Worm (Caenorhabditis elegans) whole organism, L4 larva: ENCODE measurements around the gene pak-2.

ENCODE experiments used
- ceh-82 ChIP-seq: sonication (generic microtip); optimal IDR thresholded peaks from 2 replicates; lab custom pipeline; 2017; ENCODE audit warnings: missing biosample characterization, missing genetic modification characterization
- lin-13 ChIP-seq: fragments of 150-350 bp; optimal IDR thresholded peaks from 2 replicates; lab custom pipeline; 2014; ENCODE audit warnings: missing biosample characterization, missing genetic modification reagents, missing genetic modification characterization
- mep-1 ChIP-seq: fragments of 150-350 bp; sonication (generic microtip); optimal IDR thresholded peaks from 3 replicates; lab custom pipeline; 2014; ENCODE audit warnings: missing biosample characterization, missing genetic modification characterization
- nhr-28 ChIP-seq: fragments of 150-350 bp; optimal IDR thresholded peaks from 2 replicates; lab custom pipeline; 2014; ENCODE audit warnings: missing biosample characterization, missing genetic modification characterization
- nhr-77 ChIP-seq: fragments of 150-350 bp; optimal IDR thresholded peaks from 2 replicates; lab custom pipeline; 2014; ENCODE audit warnings: missing biosample characterization, missing genetic modification characterization
- pha-4 ChIP-seq, 2 experiments: fragments of 150-350 bp in 1 of 2; fragments of 200-800 bp in 1 of 2; sonication (Bioruptor generic) in 1 of 2; IDR thresholded peaks in 1 of 2; optimal IDR thresholded peaks in 1 of 2; 2 replicates each; pipeline versions ENCODE4 v1.3.6 to Lab custom; 2014 to 2022; ENCODE audit warnings: missing genetic modification characterization in 2 of 2, missing genetic modification reagents in 2 of 2, missing biosample characterization in 1 of 2, missing compliant biosample characterization in 1 of 2
- pqm-1 ChIP-seq: sonication (generic microtip); optimal IDR thresholded peaks from 2 replicates; lab custom pipeline; 2017; ENCODE audit warnings: missing biosample characterization, missing genetic modification characterization
- skn-1 ChIP-seq: fragments of 150-350 bp; optimal IDR thresholded peaks from 2 replicates; lab custom pipeline; 2014; ENCODE audit warnings: missing biosample characterization, missing genetic modification characterization
- vab-7 ChIP-seq: fragments of 200-800 bp; sonication (Bioruptor generic); IDR thresholded peaks from 2 replicates; pipeline ENCODE4 v1.3.6; 2022; ENCODE audit warnings: missing genetic modification reagents, missing genetic modification characterization, missing compliant biosample characterization

- no peak for TF ChIP-seq pqm-1 (tag; lab: Kevin White, UChicago)
- no peak for TF ChIP-seq vab-7 (GFP tag; lab: Robert Waterston, UW)
- TF ChIP-seq mep-1 (tag; lab: Kevin White, UChicago) = no peak
- TF ChIP-seq lin-13 (GFP tag; lab: Kevin White, UChicago) = no peak
- no peak for TF ChIP-seq pha-4 (GFP tag; IDR thresholded peaks at IDR 0.05; lab: Robert Waterston, UW)
- no peak for TF ChIP-seq pha-4 (tag; optimal IDR thresholded peaks at IDR 0.05; lab: Kevin White, UChicago)
- no peak for TF ChIP-seq nhr-28
- no peak for TF ChIP-seq skn-1 (tag; lab: Kevin White, UChicago)
- no peak for TF ChIP-seq ceh-82 (tag; lab: Kevin White, UChicago)
- no peak for TF ChIP-seq nhr-77 (tag; lab: Kevin White, UChicago)
These were observed 11.5 kb downstream of the pak-2 start for ce11 chrV:11027740-11028139.
